Worm (Caenorhabditis elegans) whole organism, young adult: Measurements from ENCODE around the gene F37A8.5.
A peak's percentile ranks its signal among the peaks of the same experiment; 100 is the strongest.

Experiments used
- B0261.1 ChIP-seq: sonication (generic microtip); optimal IDR thresholded peaks from 2 replicates; lab custom pipeline; 2016; ENCODE audit warnings: mild to moderate bottlenecking, missing genetic modification characterization, moderate library complexity, missing compliant biosample characterization
- F10E7.11 ChIP-seq: sonication (generic microtip); optimal IDR thresholded peaks from 2 replicates; lab custom pipeline; 2017; ENCODE audit warnings: mild to moderate bottlenecking, missing genetic modification characterization, moderate library complexity, missing compliant biosample characterization
- F23B12.7 ChIP-seq: sonication (generic microtip); optimal IDR thresholded peaks from 2 replicates; lab custom pipeline; 2017; ENCODE audit warnings: missing genetic modification characterization, mild to moderate bottlenecking, missing compliant biosample characterization, antibody characterized with exemption, moderate library complexity; ENCODE audit not compliant: insufficient read depth
- F39B2.1 ChIP-seq: fragments of 200-800 bp; sonication (Bioruptor generic); IDR thresholded peaks from 2 replicates; pipeline ENCODE4 v1.3.6; 2022; ENCODE audit warnings: missing genetic modification reagents, missing genetic modification characterization, missing compliant biosample characterization
- F52B5.7 ChIP-seq: sonication (generic microtip); optimal IDR thresholded peaks from 2 replicates; lab custom pipeline; 2016; ENCODE audit warnings: mild to moderate bottlenecking, missing genetic modification characterization, missing compliant biosample characterization
- F57C9.4 ChIP-seq: sonication (generic microtip); optimal IDR thresholded peaks from 2 replicates; lab custom pipeline; 2017; ENCODE audit warnings: mild to moderate bottlenecking, missing genetic modification characterization, missing compliant biosample characterization
- K11D2.4 ChIP-seq: fragments of 200-800 bp; sonication (Bioruptor generic); IDR thresholded peaks from 2 replicates; pipeline ENCODE4 v1.3.6; 2022; ENCODE audit warnings: missing genetic modification reagents, missing genetic modification characterization, missing compliant biosample characterization
- T07F8.4 ChIP-seq: sonication (generic microtip); optimal IDR thresholded peaks from 2 replicates; lab custom pipeline; 2016; ENCODE audit warnings: mild to moderate bottlenecking, missing genetic modification characterization, moderate library complexity, missing compliant biosample characterization
- Y53F4B.3 ChIP-seq: fragments of 200-800 bp; sonication (Bioruptor generic); IDR thresholded peaks from 2 replicates; pipeline ENCODE4 v1.3.6; 2022; ENCODE audit warnings: missing genetic modification reagents, missing genetic modification characterization, missing compliant biosample characterization
- ama-1 ChIP-seq, 3 experiments: fragments of 150-350 bp in 1 of 3; sonication (generic microtip) in 2 of 3; optimal IDR thresholded peaks; 2 replicates each; lab custom pipeline; 2014 to 2018; ENCODE audit warnings: missing biosample characterization in 2 of 3, missing genetic modification characterization in 2 of 3, missing genetic modification reagents in 2 of 3
- aptf-3 ChIP-seq: fragments of 200-800 bp; sonication (Bioruptor generic); IDR thresholded peaks from 2 replicates; pipeline ENCODE4 v1.3.6; 2022; ENCODE audit warnings: missing genetic modification characterization, missing compliant biosample characterization
- atf-7 ChIP-seq: sonication (generic microtip); optimal IDR thresholded peaks from 2 replicates; lab custom pipeline; 2017; ENCODE audit warnings: mild to moderate bottlenecking, missing genetic modification characterization, missing compliant biosample characterization
- athp-1 ChIP-seq: sonication (generic microtip); optimal IDR thresholded peaks from 2 replicates; lab custom pipeline; 2017; ENCODE audit warnings: mild to moderate bottlenecking, missing genetic modification characterization, missing compliant biosample characterization
- attf-5 ChIP-seq: fragments of 200-800 bp; sonication (Bioruptor generic); optimal IDR thresholded peaks from 2 replicates; lab custom pipeline; 2018; ENCODE audit warnings: mild to moderate bottlenecking, missing genetic modification characterization, missing compliant biosample characterization
- bed-2 ChIP-seq: fragments of 200-800 bp; sonication (Bioruptor generic); IDR thresholded peaks from 2 replicates; pipeline ENCODE4 v1.3.6; 2022; ENCODE audit warnings: missing genetic modification reagents, missing genetic modification characterization, missing compliant biosample characterization
- cebp-1 ChIP-seq, 2 experiments: fragments of 200-800 bp in 1 of 2; sonication (Bioruptor generic) in 1 of 2; sonication (generic microtip) in 1 of 2; IDR thresholded peaks in 1 of 2; optimal IDR thresholded peaks in 1 of 2; 2 replicates each; pipeline versions ENCODE4 v1.3.6 to Lab custom; 2017 to 2022; ENCODE audit warnings: missing compliant biosample characterization in 2 of 2, missing genetic modification characterization in 2 of 2, mild to moderate bottlenecking in 1 of 2, missing genetic modification reagents in 1 of 2, moderate library complexity in 1 of 2
- ceh-40 ChIP-seq: fragments of 200-800 bp; sonication (Bioruptor generic); IDR thresholded peaks from 2 replicates; pipeline ENCODE4 v1.3.6; 2022; ENCODE audit warnings: missing genetic modification characterization, missing compliant biosample characterization
- ceh-91 ChIP-seq: fragments of 200-800 bp; sonication (Bioruptor generic); IDR thresholded peaks from 2 replicates; pipeline ENCODE4 v1.3.6; 2022; ENCODE audit warnings: missing genetic modification reagents, missing genetic modification characterization, missing compliant biosample characterization
- die-1 ChIP-seq: sonication (generic microtip); optimal IDR thresholded peaks from 2 replicates; lab custom pipeline; 2016; ENCODE audit warnings: missing genotype, mild to moderate bottlenecking, missing genetic modification characterization, missing compliant biosample characterization
- dpff-1 ChIP-seq: sonication (generic microtip); optimal IDR thresholded peaks from 2 replicates; lab custom pipeline; 2017; ENCODE audit warnings: mild to moderate bottlenecking, missing genetic modification characterization, missing compliant biosample characterization
- efl-1 ChIP-seq: fragments of 150-350 bp; optimal IDR thresholded peaks from 2 replicates; lab custom pipeline; 2014; ENCODE audit warnings: missing biosample characterization, missing genetic modification reagents, missing genetic modification characterization
- egl-18 ChIP-seq: fragments of 200-800 bp; sonication (Bioruptor generic); IDR thresholded peaks from 2 replicates; pipeline ENCODE4 v1.3.6; 2022; ENCODE audit warnings: missing genetic modification reagents, missing genetic modification characterization, missing compliant biosample characterization
- fkh-3 ChIP-seq: sonication (generic microtip); optimal IDR thresholded peaks from 2 replicates; lab custom pipeline; 2016; ENCODE audit warnings: mild to moderate bottlenecking, missing genetic modification characterization, missing compliant biosample characterization
- gei-17 ChIP-seq: fragments of 200-800 bp; sonication (Bioruptor generic); optimal IDR thresholded peaks from 2 replicates; lab custom pipeline; 2018; ENCODE audit warnings: mild to moderate bottlenecking, missing genetic modification characterization, missing compliant biosample characterization
- him-1 ChIP-seq: sonication (generic microtip); optimal IDR thresholded peaks from 2 replicates; lab custom pipeline; 2016; ENCODE audit warnings: missing genotype, missing genetic modification reagents, missing genetic modification characterization, missing compliant biosample characterization
- hlh-26 ChIP-seq: fragments of 200-800 bp; sonication (Bioruptor generic); conservative IDR thresholded peaks from 2 replicates; pipeline ENCODE4 v1.3.6; 2022; ENCODE audit warnings: missing genetic modification reagents, missing genetic modification characterization, missing compliant biosample characterization
- hmg-1.2 ChIP-seq: fragments of 200-800 bp; sonication (Bioruptor generic); IDR thresholded peaks from 2 replicates; pipeline ENCODE4 v1.3.6; 2022; ENCODE audit warnings: missing genetic modification reagents, missing genetic modification characterization, missing compliant biosample characterization
- hsf-1 ChIP-seq: fragments of 200-800 bp; sonication (Bioruptor generic); IDR thresholded peaks from 2 replicates; pipeline ENCODE4 v1.3.6; 2022; ENCODE audit warnings: missing genetic modification reagents, missing genetic modification characterization, missing compliant biosample characterization
- lin-35 ChIP-seq, 3 experiments: fragments of 150-350 bp in 2 of 3; sonication (generic microtip) in 1 of 3; optimal IDR thresholded peaks; 2 replicates each; lab custom pipeline; 2014 to 2018; ENCODE audit warnings: missing biosample characterization in 3 of 3, missing genetic modification characterization in 3 of 3, missing genetic modification reagents in 3 of 3
- lsl-1 ChIP-seq: fragments of 200-800 bp; sonication (Bioruptor generic); optimal IDR thresholded peaks from 2 replicates; lab custom pipeline; 2018; ENCODE audit warnings: mild to moderate bottlenecking, missing genetic modification characterization, moderate library complexity, missing compliant biosample characterization
- lsy-27 ChIP-seq: sonication (generic microtip); optimal IDR thresholded peaks from 2 replicates; lab custom pipeline; 2017; ENCODE audit warnings: missing genetic modification characterization, mild to moderate bottlenecking, missing compliant biosample characterization, antibody characterized with exemption, missing genotype, borderline replicate concordance; ENCODE audit not compliant: insufficient read depth
- madf-3 ChIP-seq: fragments of 200-800 bp; sonication (Bioruptor generic); IDR thresholded peaks from 2 replicates; pipeline ENCODE4 v1.3.6; 2022; ENCODE audit warnings: missing genetic modification reagents, missing genetic modification characterization, missing compliant biosample characterization
- madf-6 ChIP-seq: fragments of 200-800 bp; sonication (Bioruptor generic); IDR thresholded peaks from 2 replicates; pipeline ENCODE4 v1.3.6; 2022; ENCODE audit warnings: missing genetic modification reagents, missing genetic modification characterization, missing compliant biosample characterization
- mcd-1 ChIP-seq: fragments of 200-800 bp; sonication (Bioruptor generic); IDR thresholded peaks from 2 replicates; pipeline ENCODE4 v1.3.6; 2022; ENCODE audit warnings: missing genetic modification reagents, missing genetic modification characterization, missing compliant biosample characterization
- nfyb-1 ChIP-seq: fragments of 200-800 bp; sonication (Bioruptor generic); IDR thresholded peaks from 2 replicates; pipeline ENCODE4 v1.3.6; 2022; ENCODE audit warnings: missing genetic modification reagents, missing genetic modification characterization, missing compliant biosample characterization
- nhr-90 ChIP-seq: sonication (generic microtip); optimal IDR thresholded peaks from 2 replicates; lab custom pipeline; 2016; ENCODE audit warnings: missing genotype, mild to moderate bottlenecking, missing genetic modification characterization, missing compliant biosample characterization
- pbrm-1 ChIP-seq: fragments of 200-800 bp; sonication (Bioruptor generic); IDR thresholded peaks from 2 replicates; pipeline ENCODE4 v1.3.6; 2022; ENCODE audit warnings: missing genetic modification reagents, missing genetic modification characterization, missing compliant biosample characterization
- pha-4 ChIP-seq: fragments of 150-350 bp; sonication (generic microtip); optimal IDR thresholded peaks from 2 replicates; lab custom pipeline; 2014; ENCODE audit warnings: missing biosample characterization, missing genetic modification reagents, missing genetic modification characterization
- rpc-1 ChIP-seq, 2 experiments: fragments of 150-350 bp in 1 of 2; sonication (generic microtip) in 1 of 2; optimal IDR thresholded peaks; 2 replicates each; lab custom pipeline; 2014 to 2018; ENCODE audit warnings: missing biosample characterization in 1 of 2, missing genetic modification characterization in 1 of 2, missing genetic modification reagents in 1 of 2, missing genotype in 1 of 2
- snpc-1.3 ChIP-seq: sonication (generic microtip); optimal IDR thresholded peaks from 2 replicates; lab custom pipeline; 2017; ENCODE audit warnings: missing genetic modification characterization, mild to moderate bottlenecking, missing compliant biosample characterization, antibody characterized with exemption, moderate library complexity, missing genotype, missing genetic modification reagents; ENCODE audit not compliant: insufficient read depth
- zfh-2 ChIP-seq: fragments of 200-800 bp; sonication (Bioruptor generic); conservative IDR thresholded peaks from 2 replicates; pipeline ENCODE4 v1.3.6; 2022; ENCODE audit warnings: missing genetic modification reagents, missing genetic modification characterization, missing compliant biosample characterization

Gene F37A8.5

DNA sequence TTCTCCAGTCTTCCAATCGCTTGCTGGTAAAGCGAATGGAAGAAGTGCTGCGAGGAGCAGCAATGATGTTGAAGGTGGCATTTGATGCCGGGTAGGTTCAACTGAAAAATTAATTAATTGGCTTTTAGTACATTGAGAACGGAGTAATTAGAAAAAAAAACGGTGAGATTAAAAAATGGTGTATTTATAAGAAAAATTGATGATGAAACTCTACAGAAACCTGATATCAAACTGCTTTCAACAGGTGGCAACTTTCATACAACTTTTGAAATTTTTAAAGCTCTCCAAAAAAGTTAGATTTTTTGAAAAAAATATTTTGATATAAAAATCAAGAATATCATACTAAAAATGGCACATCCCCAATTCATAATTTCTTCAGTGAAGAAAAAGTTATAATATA, 42.4 kb upstream of the F37A8.5 start, which contains the start of gene pat-3 (continued):
- TF ChIP-seq pha-4 (tag; lab: Kevin White, UChicago) (no peak), him-1 (tag; lab: Kevin White, UChicago) (no peak)

DNA sequence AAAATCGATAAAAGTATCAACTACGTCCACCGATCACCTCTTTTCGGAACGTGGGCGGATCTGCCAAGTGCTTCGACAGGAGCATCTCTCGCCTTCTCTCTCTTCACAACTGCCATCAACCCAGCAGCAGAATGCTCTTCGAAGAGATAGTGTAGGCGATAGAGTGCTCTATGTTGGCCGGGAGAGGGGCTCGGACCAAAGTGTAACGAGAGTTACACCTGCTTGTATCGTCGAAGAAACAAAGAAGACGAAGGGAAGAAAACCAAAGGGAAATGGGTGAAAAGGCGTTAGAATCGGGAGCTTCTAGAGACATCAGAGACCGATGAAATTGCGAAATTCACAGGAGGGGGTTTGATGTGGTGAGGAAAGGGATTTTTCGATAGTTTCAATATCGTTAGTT, 41.6 kb upstream of the F37A8.5 start:
- TF ChIP-seq zfh-2 = 0 out of 2 replicates have a peak, but pooled peaks have one; percentile 42
- TF ChIP-seq gei-17 = no peak
- no peak for TF ChIP-seq cebp-1 (GFP tag; IDR thresholded peaks at IDR 0.05; lab: Robert Waterston, UW)
- TF ChIP-seq cebp-1 (tag; optimal IDR thresholded peaks at IDR 0.05; lab: Kevin White, UChicago) = peak; percentile 88

DNA sequence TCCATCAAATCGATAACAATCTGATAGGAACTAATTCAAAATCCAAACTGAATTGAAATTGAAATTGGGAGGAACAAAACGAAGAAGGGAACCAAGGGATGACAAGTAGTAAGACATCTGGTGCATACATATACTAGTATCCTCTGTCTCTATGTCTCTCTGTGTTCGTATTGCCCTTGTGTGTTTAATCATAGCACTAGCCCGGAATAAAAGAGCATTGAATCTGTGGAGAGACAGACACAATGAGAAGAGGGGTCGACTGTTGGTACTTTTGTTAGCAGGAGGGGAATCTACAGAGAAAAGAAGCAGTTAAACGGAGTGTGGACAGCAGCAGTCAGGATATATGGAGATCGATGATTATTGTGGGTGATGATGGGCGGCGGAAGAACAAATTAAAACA, 40.7 kb upstream of the F37A8.5 start:
- TF ChIP-seq F23B12.7 (tag; lab: Kevin White, UChicago) (no peak), hmg-1.2 (peak; percentile 63; the same call in 1 of the 2 replicates), nfyb-1 (0 out of 2 replicates have a peak, but pooled peaks have one; percentile 31)
- TF ChIP-seq, all 124 proteins: peak for 2

DNA sequence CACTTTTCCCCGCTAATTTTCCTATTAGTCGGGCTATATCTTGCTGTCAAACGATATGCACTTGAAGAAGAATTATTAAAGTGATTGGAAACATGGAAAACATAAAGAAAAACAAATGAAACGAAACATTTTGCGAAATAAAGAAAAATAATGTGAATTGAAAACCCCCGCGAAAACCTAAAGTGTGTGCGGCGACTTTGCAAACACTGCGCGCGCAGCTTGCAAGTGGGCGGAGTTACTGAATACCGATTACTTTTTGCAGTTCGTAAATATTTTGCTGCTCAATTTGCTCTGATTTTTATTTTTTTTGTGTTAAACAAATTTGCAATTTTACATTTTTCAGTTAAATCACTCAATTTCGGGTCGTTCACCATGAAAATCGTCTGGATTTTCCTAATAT, 39.8 kb upstream of the F37A8.5 start, which contains the start of gene ccdc-47:
ccdc-47 (plus strand) TSS at position 344 of the 400 bp plus-strand sequence.
- no peak for TF ChIP-seq him-1 (tag; lab: Kevin White, UChicago)
- TF ChIP-seq F23B12.7 (tag; lab: Kevin White, UChicago) = peak; percentile 41
- TF ChIP-seq fkh-3 = no peak
- no peak for TF ChIP-seq aptf-3 (GFP tag; lab: Robert Waterston, UW)
- TF ChIP-seq attf-5 (GFP tag; lab: Kevin White, UChicago) = peak; percentile 60
- no peak for TF ChIP-seq Y53F4B.3
- no peak for TF ChIP-seq nhr-90 (tag; lab: Kevin White, UChicago)
- TF ChIP-seq hsf-1 = no peak
- no peak for TF ChIP-seq F57C9.4 (tag; lab: Kevin White, UChicago)
- TF ChIP-seq F39B2.1 = no peak
- peak; percentile 73 for TF ChIP-seq snpc-1.3
- no peak for TF ChIP-seq madf-3 (GFP tag; lab: Robert Waterston, UW)
- peak; percentile 38; the same call in 1 of the 2 replicates for TF ChIP-seq mcd-1 (GFP tag; lab: Robert Waterston, UW)
- 0 out of 2 replicates have a peak, but pooled peaks have one; percentile 20 for TF ChIP-seq nfyb-1
- TF ChIP-seq pbrm-1 = peak; percentile 60; the same call in 1 of the 2 replicates
- TF ChIP-seq B0261.1 (tag; lab: Kevin White, UChicago) = no peak
- no peak for TF ChIP-seq atf-7 (tag; lab: Kevin White, UChicago)
- peak; percentile 42 for TF ChIP-seq rpc-1 (optimal IDR thresholded peaks at IDR 0.05; lab: Kevin White, UChicago)
- TF ChIP-seq rpc-1 (tag; optimal IDR thresholded peaks at IDR 0.05; lab: Kevin White, UChicago) = no peak
- TF ChIP-seq efl-1 (GFP tag; lab: Kevin White, UChicago) = peak; percentile 75
- TF ChIP-seq egl-18 (GFP tag; lab: Robert Waterston, UW) = no peak
- TF ChIP-seq K11D2.4 = no peak
- TF ChIP-seq T07F8.4 (tag; lab: Kevin White, UChicago) = no peak
- TF ChIP-seq ceh-91 (GFP tag; lab: Robert Waterston, UW) = no peak
- TF ChIP-seq hmg-1.2 = peak; percentile 41; the same call in 1 of the 2 replicates
- peak; percentile 47 for TF ChIP-seq lsl-1 (GFP tag; lab: Kevin White, UChicago)
- peak in 1 of 3 experiments; percentile 67 for TF ChIP-seq lin-35 (GFP tag; optimal IDR thresholded peaks at IDR 0.05; lab: Kevin White, UChicago)
- no peak for TF ChIP-seq ama-1 (optimal IDR thresholded peaks at IDR 0.05; lab: Kevin White, UChicago)
- no peak for TF ChIP-seq ama-1 (GFP tag; optimal IDR thresholded peaks at IDR 0.05; lab: Kevin White, UChicago)
- no peak for TF ChIP-seq bed-2
- TF ChIP-seq F10E7.11 (tag; lab: Kevin White, UChicago) = no peak
- no peak for TF ChIP-seq athp-1 (tag; lab: Kevin White, UChicago)
- TF ChIP-seq zfh-2 = no peak
- no peak for TF ChIP-seq hlh-26 (GFP tag; lab: Robert Waterston, UW)
- no peak for TF ChIP-seq F52B5.7 (tag; lab: Kevin White, UChicago)
- no peak for TF ChIP-seq die-1 (tag; lab: Kevin White, UChicago)
- no peak for TF ChIP-seq lsy-27 (tag; lab: Kevin White, UChicago)
- no peak for TF ChIP-seq dpff-1 (tag; lab: Kevin White, UChicago)
- peak; percentile 76 for TF ChIP-seq madf-6 (GFP tag; lab: Robert Waterston, UW)
- no peak for TF ChIP-seq ceh-40
